Fruit fly (Drosophila melanogaster) whole organism, adult: Measurements from ENCODE around the gene CG7950.
A peak's percentile ranks its signal among the peaks of the same experiment; 100 is the strongest.

Source experiments
- CG11617 ChIP-seq: fragments of 200-800 bp; sonication (Bioruptor generic); optimal IDR thresholded peaks from 2 replicates; lab custom pipeline; 2017; ENCODE audit warnings: mild to moderate bottlenecking, missing biosample characterization, missing genetic modification reagents, missing genetic modification characterization
- CG12768 ChIP-seq: fragments of 200-800 bp; sonication (Bioruptor generic); optimal IDR thresholded peaks from 2 replicates; lab custom pipeline; 2017; ENCODE audit warnings: missing biosample characterization, missing genetic modification characterization, mild to moderate bottlenecking, moderate library complexity, missing genetic modification reagents
- CG33017 ChIP-seq: fragments of 200-800 bp; sonication (Bioruptor generic); optimal IDR thresholded peaks from 2 replicates; lab custom pipeline; 2018; ENCODE audit warnings: missing biosample characterization, mild to moderate bottlenecking, missing genetic modification characterization, moderate library complexity
- CG5204 ChIP-seq: fragments of 200-800 bp; sonication (Bioruptor generic); optimal IDR thresholded peaks from 2 replicates; lab custom pipeline; 2016; ENCODE audit warnings: missing biosample characterization, missing genetic modification characterization
- CG7101 ChIP-seq: fragments of 200-800 bp; sonication (Bioruptor generic); optimal IDR thresholded peaks from 2 replicates; lab custom pipeline; 2018; ENCODE audit warnings: missing biosample characterization, mild to moderate bottlenecking, missing genetic modification characterization, moderate library complexity
- Crg-1 ChIP-seq: fragments of 200-800 bp; sonication (Bioruptor generic); optimal IDR thresholded peaks from 2 replicates; lab custom pipeline; 2016; ENCODE audit warnings: missing biosample characterization, missing genetic modification characterization
- Hr96 ChIP-seq: fragments of 200-800 bp; sonication (Bioruptor generic); optimal IDR thresholded peaks from 2 replicates; lab custom pipeline; 2016; ENCODE audit warnings: missing biosample characterization, missing genetic modification characterization
- Mnt ChIP-seq: fragments of 200-800 bp; sonication (Bioruptor generic); optimal IDR thresholded peaks from 2 replicates; lab custom pipeline; 2016; ENCODE audit warnings: missing biosample characterization, mild to moderate bottlenecking, missing genetic modification characterization
- bab1 ChIP-seq: fragments of 200-800 bp; sonication (Bioruptor generic); optimal IDR thresholded peaks from 3 replicates; lab custom pipeline; 2019; ENCODE audit warnings: missing biosample characterization, mild to moderate bottlenecking, missing genetic modification characterization, moderate library complexity
- ovo ChIP-seq: fragments of 200-800 bp; sonication (Bioruptor generic); optimal IDR thresholded peaks from 2 replicates; lab custom pipeline; 2016; ENCODE audit warnings: missing biosample characterization, missing genetic modification characterization
- pad ChIP-seq: fragments of 200-800 bp; sonication (Bioruptor generic); optimal IDR thresholded peaks from 3 replicates; lab custom pipeline; 2017; ENCODE audit warnings: missing biosample characterization, missing genetic modification characterization, mild to moderate bottlenecking, moderate library complexity, missing genetic modification reagents
- tj ChIP-seq: fragments of 200-800 bp; sonication (Bioruptor generic); optimal IDR thresholded peaks from 3 replicates; lab custom pipeline; 2017; ENCODE audit warnings: missing biosample characterization, mild to moderate bottlenecking, missing genetic modification characterization, moderate library complexity

DNA sequence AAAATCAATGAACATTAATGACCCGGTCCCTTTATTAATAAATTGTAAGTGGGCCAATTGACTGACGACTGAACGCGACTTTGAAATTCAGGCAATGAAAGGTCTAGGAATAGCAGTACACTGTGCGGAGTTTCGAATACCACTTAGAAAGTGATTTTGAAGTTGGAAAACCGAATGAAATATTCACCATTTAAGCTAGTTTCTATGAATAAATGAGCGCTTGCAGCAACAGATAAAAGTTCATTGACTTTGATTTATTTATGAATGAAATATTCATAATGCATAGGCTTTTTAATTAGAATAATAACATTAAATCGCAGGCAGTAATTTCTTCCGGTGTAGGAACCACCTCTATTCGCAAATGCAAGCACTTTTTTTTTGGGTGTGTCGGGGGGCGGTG lies 35.6 kb upstream of the CG7950 start:
- TF ChIP-seq ovo (GFP tag; lab: Kevin White, UChicago), result no peak
- no peak for TF ChIP-seq CG12768 (GFP tag; lab: Kevin White, UChicago)
- no peak for TF ChIP-seq pad (GFP tag; lab: Kevin White, UChicago)
- TF ChIP-seq CG5204 (GFP tag; lab: Kevin White, UChicago), result no peak
- TF ChIP-seq CG7101, result no peak
- no peak for TF ChIP-seq Hr96
- TF ChIP-seq Crg-1 (GFP tag; lab: Kevin White, UChicago), result no peak
- TF ChIP-seq bab1, result peak; percentile 19
- no peak for TF ChIP-seq CG33017 (tag; lab: Kevin White, UChicago)
- TF ChIP-seq CG11617, result no peak
- peak; percentile 89 for TF ChIP-seq tj (GFP tag; lab: Kevin White, UChicago)
- TF ChIP-seq Mnt, result no peak
